Fruit fly (Drosophila melanogaster) whole organism, embryonic: ENCODE measurements around the gene Atac2.

Source experiments
- eve ChIP-seq, 2 experiments: fragments of >200 bp; optimal IDR thresholded peaks; 2 replicates each; lab custom pipeline; 2017; ENCODE audit warnings: missing biosample characterization in 2 of 2, missing genetic modification characterization in 2 of 2
- lola ChIP-seq, 3 experiments: fragments of >200 bp in 2 of 3; fragments of 200-800 bp in 1 of 3; sonication (Bioruptor generic) in 1 of 3; optimal IDR thresholded peaks; 2 replicates each; lab custom pipeline; 2017 to 2019; ENCODE audit warnings: missing biosample characterization in 3 of 3, missing genetic modification characterization in 3 of 3, mild to moderate bottlenecking in 1 of 3, moderate library complexity in 1 of 3

DNA sequence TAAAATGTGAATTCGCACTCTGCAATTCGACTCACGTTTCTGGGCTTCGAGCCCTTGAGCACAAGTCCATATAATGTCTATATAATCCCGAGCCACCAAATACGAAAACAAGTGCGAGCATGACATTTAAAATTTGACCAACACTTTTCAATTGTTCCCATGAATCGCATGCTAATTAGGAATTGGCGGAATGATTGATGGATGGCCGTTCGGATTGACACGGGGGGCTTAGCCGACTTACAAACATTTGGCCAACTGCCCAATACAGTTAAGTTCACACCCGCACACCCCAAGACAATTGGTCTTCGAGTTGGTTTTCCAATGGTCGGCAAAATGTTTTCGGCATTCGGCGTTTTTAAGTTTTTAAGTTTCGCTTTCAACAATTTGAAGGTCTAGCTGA is 29.0 kb upstream of the Atac2 start:
- TF ChIP-seq eve (GFP tag; optimal IDR thresholded peaks at IDR 0.05; lab: Kevin White, UChicago) = no peak
- TF ChIP-seq lola (GFP tag; optimal IDR thresholded peaks at IDR 0.05; lab: Kevin White, UChicago) = no peak
